Fruit fly (Drosophila melanogaster): ENCODE measurements around the gene CecB.

The CecB gene

DNA sequence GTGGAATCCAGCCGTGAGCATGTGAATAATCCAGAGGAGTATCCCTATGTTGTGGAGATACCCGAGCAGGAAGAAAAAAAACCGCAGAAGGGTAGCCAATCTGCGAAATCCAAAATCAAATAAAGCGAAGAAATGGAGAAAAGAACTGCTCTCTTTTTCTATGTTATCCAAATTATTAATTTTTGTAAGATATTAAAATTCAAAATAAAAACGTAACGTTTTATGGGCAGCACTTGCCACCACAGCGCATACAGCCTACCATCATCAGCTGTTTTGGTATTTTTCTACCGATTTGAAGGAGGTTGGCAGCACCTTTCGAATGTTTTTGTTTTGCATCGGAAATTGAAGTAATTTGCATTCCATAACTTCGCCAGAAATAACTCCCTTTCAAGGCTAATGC is 33.7 kb downstream of the CecB start, which contains the start of gene Bet5:
TSS of gene Bet5 (plus strand) at position 299 of the 400 bp plus-strand sequence.
- TF ChIP-seq CG17801 (GFP tag; optimal IDR thresholded peaks at IDR 0.05; ENCODE audit: partially characterized antibody): no peak

DNA sequence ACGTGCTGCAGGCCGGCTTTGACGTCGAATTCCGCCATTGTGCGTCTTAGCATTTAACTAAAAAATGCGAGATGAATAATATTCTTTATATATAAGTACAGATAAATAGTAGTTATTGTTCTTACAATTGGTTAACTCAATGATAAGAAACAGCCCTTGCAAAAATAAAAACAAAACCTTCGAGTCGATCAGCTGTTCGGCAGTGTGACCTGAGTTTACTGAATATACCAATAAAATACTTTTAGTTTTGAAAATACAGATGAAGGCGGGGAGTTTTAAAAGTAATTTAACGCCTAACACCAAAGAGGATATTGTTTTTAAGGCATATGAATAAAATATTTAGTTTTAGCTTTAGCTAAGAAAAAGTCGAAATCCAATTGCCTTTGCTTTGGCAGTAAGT is 36.1 kb downstream of the CecB start, which contains the start of the genes CG1983 and CG15530:
TSS of gene CG1983 (minus strand) at position 207 of the 400 bp plus-strand sequence.
TSS of gene CG15530 (plus strand) at position 384 of the 400 bp plus-strand sequence.
- TF ChIP-seq CG17801 (GFP tag; optimal IDR thresholded peaks at IDR 0.05; ENCODE audit: partially characterized antibody): no peak

DNA sequence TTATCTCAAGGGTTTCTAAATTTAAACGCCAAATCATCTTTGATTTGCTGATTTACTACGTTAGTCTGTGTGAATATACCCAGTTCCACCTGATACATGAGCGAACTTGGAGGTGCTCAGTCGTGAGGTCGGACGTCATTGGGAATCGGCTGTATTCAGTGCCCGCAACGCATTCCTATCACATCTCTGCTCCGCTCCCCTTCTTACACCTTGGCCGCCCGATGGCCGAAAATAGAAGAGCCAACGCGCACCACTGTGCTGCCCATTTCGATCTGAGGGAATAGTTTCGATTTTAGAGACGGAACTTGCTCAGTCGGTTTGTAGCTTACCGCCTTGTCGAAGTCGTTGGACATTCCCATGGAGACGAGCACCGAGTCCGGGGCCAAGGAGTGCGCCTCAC is 37.3 kb downstream of the CecB start:
- no peak for TF ChIP-seq CG17801 (GFP tag; optimal IDR thresholded peaks at IDR 0.05; ENCODE audit: partially characterized antibody)

DNA sequence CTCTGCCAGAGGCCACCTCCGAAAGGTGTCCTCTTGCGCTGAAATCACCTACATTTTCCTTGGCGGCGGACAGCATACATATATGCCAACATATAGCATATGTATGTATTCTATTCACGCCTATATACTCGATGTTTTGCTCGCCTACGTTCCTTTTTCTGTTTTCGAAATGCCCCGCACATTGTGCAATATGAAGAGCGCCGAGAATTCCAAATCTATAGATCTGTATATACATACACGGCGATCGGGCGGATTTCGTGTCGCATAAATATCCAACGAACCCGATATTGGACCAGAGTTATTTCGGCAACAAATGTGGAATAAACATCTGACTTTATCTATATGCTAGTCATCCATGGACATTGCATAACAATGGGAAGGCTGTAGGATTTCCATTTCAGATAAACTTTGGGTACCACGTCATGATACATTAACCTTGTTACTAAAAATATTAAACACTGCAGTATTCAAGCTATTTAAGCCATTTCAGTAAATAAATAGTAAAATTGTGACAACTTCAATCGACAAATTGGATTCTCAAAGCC is 38.5 kb downstream of the CecB start:
- TF ChIP-seq CG17801 (GFP tag; optimal IDR thresholded peaks at IDR 0.05; ENCODE audit: partially characterized antibody): no peak

DNA sequence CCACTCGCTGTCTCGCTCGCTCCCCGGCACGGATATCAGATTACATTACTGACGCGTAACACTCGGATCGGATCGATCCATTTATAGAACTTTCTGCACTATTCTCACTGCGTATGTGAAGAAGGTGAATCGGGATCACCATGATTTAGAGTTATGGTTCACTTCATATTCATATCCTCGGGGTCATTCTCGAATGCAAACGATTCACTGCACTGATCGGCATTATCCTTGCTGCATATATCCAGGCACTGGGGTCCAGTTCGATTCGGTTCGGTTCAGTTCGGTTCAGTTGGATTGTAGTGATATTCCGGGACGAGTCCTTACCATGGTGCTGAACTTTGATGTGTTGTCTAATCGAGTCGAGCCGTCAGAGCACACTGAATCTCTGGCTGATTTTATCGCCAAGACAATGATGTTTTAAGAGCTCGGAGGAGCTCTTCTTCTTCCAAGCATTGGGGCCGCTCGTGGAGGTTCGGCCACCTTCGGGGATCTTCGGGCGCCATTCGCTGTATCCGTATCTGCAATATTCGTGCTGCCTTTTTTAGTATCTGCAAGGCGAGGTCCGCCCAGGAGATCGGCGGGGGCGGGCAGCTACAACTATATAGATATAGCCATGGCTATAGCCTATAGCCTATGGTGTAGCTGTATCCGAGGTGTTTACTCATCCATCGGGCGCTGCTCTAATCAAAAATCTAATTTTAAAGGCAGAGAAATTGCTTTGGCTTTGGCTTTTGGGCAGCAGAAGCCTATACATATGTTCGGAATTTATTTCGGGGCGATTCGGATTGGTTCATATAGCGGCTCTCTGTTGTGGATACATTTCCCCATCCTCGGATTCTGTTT is 39.2 kb downstream of the CecB start, which contains the start of gene Mlc2:
TSS of gene Mlc2 (minus strand) at position 392 of the 843 bp plus-strand sequence.
- no peak for TF ChIP-seq CG17801 (GFP tag; optimal IDR thresholded peaks at IDR 0.05; ENCODE audit: partially characterized antibody)

DNA sequence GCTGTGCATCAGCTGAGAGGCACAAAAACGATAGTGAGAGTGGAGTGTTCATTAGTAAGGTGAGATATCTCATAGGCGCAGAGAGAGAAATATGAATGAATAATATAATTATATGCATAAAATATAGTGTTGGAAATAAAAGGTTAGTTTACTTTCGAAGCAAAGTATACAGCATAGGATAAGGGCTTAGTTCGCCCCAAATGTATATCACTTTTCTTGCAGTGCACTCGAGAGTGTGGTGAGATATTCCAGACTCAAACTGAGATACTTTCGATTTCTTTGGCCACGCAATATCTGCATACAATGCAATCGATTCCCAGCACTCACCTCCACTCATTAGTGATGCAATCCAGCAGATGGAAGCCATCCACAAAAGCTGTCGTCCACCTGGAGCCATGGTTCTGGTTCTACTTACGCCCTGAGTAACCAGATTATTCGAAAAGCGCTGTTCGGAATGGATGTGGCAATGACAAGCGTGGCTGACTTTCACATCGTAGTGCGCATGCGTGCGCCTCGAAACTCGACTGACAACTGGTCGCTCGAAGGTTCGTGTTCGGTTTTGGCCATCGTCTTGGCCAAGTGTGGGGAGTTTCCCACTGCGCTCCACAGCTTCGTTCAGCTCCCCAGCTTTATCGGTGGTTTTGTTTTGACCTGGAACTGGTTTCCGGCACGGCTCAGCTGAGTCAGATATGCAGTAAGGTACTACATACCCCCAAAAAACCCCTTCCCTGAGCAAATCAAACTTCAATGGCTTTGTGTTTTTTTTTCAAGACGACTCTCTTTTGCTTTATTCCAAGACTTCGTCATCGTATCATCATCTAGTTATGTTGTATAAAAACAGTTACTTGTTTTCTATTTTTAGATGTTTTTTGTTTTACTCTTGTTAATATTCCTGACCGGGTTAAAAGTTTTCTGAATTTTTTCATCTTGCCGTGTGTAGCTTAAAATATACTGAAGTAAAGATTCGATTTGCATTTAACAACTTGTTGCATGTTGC is 42.6 kb downstream of the CecB start, which contains the start of gene Rsod:
TSS of gene Rsod (minus strand) at position 537 of the 997 bp plus-strand sequence.
- TF ChIP-seq CG17801 (GFP tag; optimal IDR thresholded peaks at IDR 0.05; ENCODE audit: partially characterized antibody): no peak

DNA sequence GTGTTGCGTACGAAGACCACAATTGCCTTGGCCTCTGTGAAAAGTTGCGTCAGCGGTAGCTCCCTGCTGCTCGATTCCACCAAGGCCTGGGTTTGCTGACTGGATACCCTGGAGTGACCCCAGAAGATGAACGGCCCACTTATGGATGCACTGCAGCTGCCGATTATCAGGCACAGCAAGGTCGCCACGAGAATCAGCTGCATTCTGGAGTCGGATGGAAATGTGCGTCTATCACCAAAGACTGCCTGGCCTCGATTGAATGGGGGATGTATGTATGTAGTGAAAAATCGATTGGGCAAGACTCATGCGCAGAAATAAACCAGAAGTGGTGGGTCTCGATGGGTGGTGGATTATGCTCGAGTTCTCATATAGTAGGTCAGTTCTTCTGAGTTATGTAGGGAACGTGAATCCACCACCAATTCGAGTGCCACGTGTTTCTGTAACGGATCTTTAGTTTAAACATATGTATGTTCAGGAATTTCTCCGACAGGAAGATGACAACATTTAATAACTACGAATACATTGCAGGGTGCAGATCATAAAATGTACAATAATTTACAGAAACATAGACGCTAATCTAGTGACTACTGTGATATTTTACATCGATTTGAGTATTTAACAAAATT is 47.3 kb downstream of the CecB start, which contains the start of gene VhaAC45RP:
TSS of gene VhaAC45RP (minus strand) at position 261 of the 626 bp plus-strand sequence.
- no peak for TF ChIP-seq CG17801 (GFP tag; optimal IDR thresholded peaks at IDR 0.05; ENCODE audit: partially characterized antibody)

DNA sequence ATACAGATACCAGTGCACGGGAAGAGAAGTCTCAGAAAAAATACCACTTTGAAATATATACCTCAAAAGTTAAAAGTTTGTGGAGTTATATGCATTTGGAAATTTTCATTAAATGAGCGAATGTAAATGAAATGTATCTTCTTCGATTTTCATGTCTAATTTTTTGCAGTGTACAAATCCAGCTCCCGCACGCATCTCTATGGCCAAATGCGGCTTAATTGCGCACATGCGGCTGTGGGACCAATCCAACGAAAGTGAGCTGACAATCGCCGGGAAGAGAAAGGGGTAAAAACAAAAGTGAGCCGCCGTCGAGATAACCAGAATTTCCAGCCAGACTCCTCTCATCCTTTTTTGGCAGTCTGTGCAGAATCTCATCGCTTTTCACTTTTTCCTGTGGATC is 49.4 kb downstream of the CecB start:
- no peak for TF ChIP-seq CG17801 (GFP tag; optimal IDR thresholded peaks at IDR 0.05; ENCODE audit: partially characterized antibody)
